Fruit fly (Drosophila melanogaster) whole organism, wandering third instar larva: ENCODE measurements around the gene CG34325.

Experiments used
- CG32264 ChIP-seq: fragments of 200-800 bp; sonication (Bioruptor generic); optimal IDR thresholded peaks from 2 replicates; lab custom pipeline; 2016; ENCODE audit warnings: missing biosample characterization, missing genetic modification characterization
- CG9705 ChIP-seq: fragments of 200-800 bp; sonication (Bioruptor generic); optimal IDR thresholded peaks from 2 replicates; lab custom pipeline; 2018; ENCODE audit warnings: missing biosample characterization, mild to moderate bottlenecking, missing genetic modification characterization
- CrebA ChIP-seq: fragments of 200-800 bp; sonication (Bioruptor generic); optimal IDR thresholded peaks from 2 replicates; lab custom pipeline; 2016; ENCODE audit warnings: missing biosample characterization, mild to moderate bottlenecking, missing genetic modification characterization, borderline replicate concordance
- Dfd ChIP-seq: fragments of >200 bp; optimal IDR thresholded peaks from 2 replicates; lab custom pipeline; 2017; ENCODE audit warnings: missing biosample characterization, missing genetic modification characterization
- Dif ChIP-seq: fragments of 200-275, 200-300 bp; sonication (Bioruptor generic); optimal IDR thresholded peaks from 2 replicates; lab custom pipeline; 2018; ENCODE audit warnings: missing biosample characterization, missing genetic modification characterization; ENCODE audit not compliant: partially characterized antibody
- GATAd ChIP-seq: sonication (Bioruptor generic); optimal IDR thresholded peaks from 2 replicates; lab custom pipeline; 2016; ENCODE audit warnings: missing biosample characterization, missing genetic modification characterization
- Hnf4 ChIP-seq: fragments of 200-800 bp; sonication (Bioruptor generic); optimal IDR thresholded peaks from 2 replicates; lab custom pipeline; 2016; ENCODE audit warnings: missing biosample characterization, mild to moderate bottlenecking, missing genetic modification characterization
- Hr78 ChIP-seq: fragments of >200 bp; optimal IDR thresholded peaks from 2 replicates; lab custom pipeline; 2017; ENCODE audit warnings: missing biosample characterization, missing genetic modification characterization
- Jra ChIP-seq: sonication (Bioruptor generic); optimal IDR thresholded peaks from 2 replicates; lab custom pipeline; 2016; ENCODE audit warnings: missing biosample characterization, missing genetic modification characterization
- Myc ChIP-seq: fragments of >200 bp; optimal IDR thresholded peaks from 2 replicates; lab custom pipeline; 2017
- N ChIP-seq: fragments of >200 bp; optimal IDR thresholded peaks from 2 replicates; lab custom pipeline; 2018; ENCODE audit warnings: missing biosample characterization, missing external identifiers, missing genetic modification characterization
- OdsH ChIP-seq: fragments of 200-800 bp; sonication (Bioruptor generic); optimal IDR thresholded peaks from 2 replicates; lab custom pipeline; 2016; ENCODE audit warnings: missing biosample characterization, mild to moderate bottlenecking, missing genetic modification characterization
- Rel ChIP-seq, 2 experiments: fragments of 200-800 bp; sonication (Bioruptor generic) in 1 of 2; optimal IDR thresholded peaks; 2 replicates in 1 of 2; 3 replicates in 1 of 2; lab custom pipeline; 2016 to 2019; ENCODE audit warnings: mild to moderate bottlenecking in 2 of 2, missing biosample characterization in 2 of 2, missing genetic modification characterization in 2 of 2, moderate library complexity in 1 of 2
- Sp1 ChIP-seq: fragments of 200-800 bp; sonication (Bioruptor generic); optimal IDR thresholded peaks from 3 replicates; lab custom pipeline; 2019; ENCODE audit warnings: missing biosample characterization, mild to moderate bottlenecking, missing genetic modification characterization, moderate library complexity
- Vsx2 ChIP-seq: fragments of 200-300, 225-300 bp; sonication (Bioruptor generic); optimal IDR thresholded peaks from 2 replicates; lab custom pipeline; 2018; ENCODE audit warnings: missing biosample characterization, missing genetic modification characterization; ENCODE audit not compliant: partially characterized antibody
- br ChIP-seq: fragments of 200-800 bp; sonication (Bioruptor generic); optimal IDR thresholded peaks from 2 replicates; lab custom pipeline; 2016; ENCODE audit warnings: missing biosample characterization, missing genetic modification characterization
- brk ChIP-seq: fragments of 200-800 bp; sonication (Bioruptor generic); optimal IDR thresholded peaks from 2 replicates; lab custom pipeline; 2016; ENCODE audit warnings: missing biosample characterization, mild to moderate bottlenecking, missing genetic modification characterization
- dl ChIP-seq, 2 experiments: fragments of 175-275, 200-275 bp in 1 of 2; fragments of 200-275 bp in 1 of 2; sonication (Bioruptor generic); optimal IDR thresholded peaks; lab custom pipeline; 2018; ENCODE audit warnings: mild to moderate bottlenecking in 2 of 2, missing biosample characterization in 2 of 2, missing genetic modification characterization in 2 of 2, moderate library complexity in 2 of 2; ENCODE audit not compliant: partially characterized antibody in 2 of 2, insufficient read depth in 1 of 2
- dmrt93B ChIP-seq: fragments of 200-800 bp; sonication (Bioruptor generic); optimal IDR thresholded peaks from 2 replicates; lab custom pipeline; 2018; ENCODE audit warnings: missing biosample characterization, mild to moderate bottlenecking, missing genetic modification characterization
- ey ChIP-seq: fragments of 200-800 bp; sonication (Bioruptor generic); optimal IDR thresholded peaks from 2 replicates; lab custom pipeline; 2016; ENCODE audit warnings: missing biosample characterization, missing genetic modification characterization
- foxo ChIP-seq, 2 experiments: fragments of 200-800 bp; sonication (Bioruptor generic); optimal IDR thresholded peaks; 2 replicates in 1 of 2; 3 replicates in 1 of 2; lab custom pipeline; 2016 to 2017; ENCODE audit warnings: missing biosample characterization in 2 of 2, missing genetic modification characterization in 2 of 2
- fru ChIP-seq: fragments of 200-800 bp; sonication (Bioruptor generic); optimal IDR thresholded peaks from 3 replicates; lab custom pipeline; 2016; ENCODE audit warnings: missing biosample characterization, mild to moderate bottlenecking, missing genetic modification characterization
- h ChIP-seq: fragments of 200-800 bp; sonication (Bioruptor generic); optimal IDR thresholded peaks from 3 replicates; lab custom pipeline; 2016; ENCODE audit warnings: missing biosample characterization, mild to moderate bottlenecking, missing genetic modification characterization
- jim ChIP-seq: fragments of 175-275, 200-325 bp; sonication (Bioruptor generic); optimal IDR thresholded peaks from 2 replicates; lab custom pipeline; 2016; ENCODE audit warnings: missing biosample characterization, mild to moderate bottlenecking, missing genetic modification characterization
- lola ChIP-seq: fragments of >200 bp; optimal IDR thresholded peaks from 2 replicates; lab custom pipeline; 2017; ENCODE audit warnings: missing biosample characterization, missing genetic modification characterization
- pan ChIP-seq: fragments of >200 bp; optimal IDR thresholded peaks from 2 replicates; lab custom pipeline; 2017
- psq ChIP-seq: fragments of 200-800 bp; sonication (Bioruptor generic); optimal IDR thresholded peaks from 3 replicates; lab custom pipeline; 2017; ENCODE audit warnings: missing biosample characterization, mild to moderate bottlenecking, missing genetic modification characterization, moderate library complexity
- rgr ChIP-seq: fragments of 200-800 bp; sonication (Bioruptor generic); optimal IDR thresholded peaks from 3 replicates; lab custom pipeline; 2016; ENCODE audit warnings: missing biosample characterization, mild to moderate bottlenecking, missing genetic modification characterization
- sv ChIP-seq: fragments of 200-800 bp; sonication (Bioruptor generic); optimal IDR thresholded peaks from 3 replicates; lab custom pipeline; 2016; ENCODE audit warnings: missing biosample characterization, missing genetic modification characterization
- tai ChIP-seq: sonication (Bioruptor generic); optimal IDR thresholded peaks from 2 replicates; lab custom pipeline; 2016; ENCODE audit warnings: missing biosample characterization, missing genetic modification characterization
- usp ChIP-seq: fragments of >200 bp; optimal IDR thresholded peaks from 2 replicates; lab custom pipeline; 2017; ENCODE audit warnings: missing biosample characterization, missing genetic modification characterization
- woc ChIP-seq: sonication (Bioruptor generic); optimal IDR thresholded peaks from 2 replicates; lab custom pipeline; 2016; ENCODE audit warnings: missing biosample characterization, mild to moderate bottlenecking, missing genetic modification characterization

Gene CG34325

DNA sequence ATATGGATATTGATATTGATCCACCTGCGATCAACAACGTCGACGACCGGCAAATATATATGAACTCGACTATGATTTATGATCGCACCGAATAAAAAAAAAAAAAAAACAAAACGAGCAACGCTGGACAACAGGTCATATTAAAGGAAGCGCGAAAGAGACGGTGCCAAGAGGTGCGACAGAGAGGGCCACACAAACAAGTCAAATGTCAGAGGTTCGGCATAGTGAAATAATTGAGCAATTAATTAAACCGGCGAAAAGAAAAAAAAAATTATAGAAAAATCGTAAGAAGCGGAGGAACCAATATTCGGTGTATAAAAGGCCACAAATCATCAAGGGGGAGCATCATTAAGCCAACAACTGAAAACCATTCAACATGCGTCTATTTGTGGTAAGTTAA lies 21.3 kb upstream of the CG34325 start, which contains the start of gene Twdlalpha:
Gene Twdlalpha, plus strand, starts transcription at position 301 of the 400 bp plus-strand sequence.
- TF ChIP-seq jim (GFP tag; lab: Kevin White, UChicago) (no peak), lola (no peak), ey (GFP tag; lab: Kevin White, UChicago) (no peak), dmrt93B (GFP tag; lab: Kevin White, UChicago) (no peak), CrebA (GFP tag; lab: Kevin White, UChicago) (no peak)

DNA sequence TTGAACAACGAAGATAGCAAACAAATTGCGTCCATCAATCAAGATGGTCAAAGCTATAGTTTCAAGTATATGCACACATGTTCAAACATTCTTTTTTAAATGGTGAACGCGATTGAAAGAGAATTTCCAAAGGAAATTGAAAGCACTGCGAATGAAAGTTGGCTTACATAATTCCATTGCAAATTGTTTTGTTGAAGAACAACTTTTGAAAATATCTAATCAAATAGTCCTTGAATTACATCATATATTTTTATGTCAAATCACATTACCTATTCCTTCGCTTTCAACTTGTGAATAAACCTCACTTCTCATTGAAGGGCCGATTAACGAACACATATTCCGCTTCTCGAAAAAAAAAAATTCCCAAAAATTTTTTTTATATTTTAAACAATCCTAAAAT lies 19.4 kb upstream of the CG34325 start, which contains the start of gene CG32568:
Gene CG32568, plus strand, starts transcription at position 301 of the 400 bp plus-strand sequence.
- TF ChIP-seq Vsx2 (GFP tag; lab: Kevin White, UChicago): no peak
- TF ChIP-seq lola: no peak
- TF ChIP-seq jim (GFP tag; lab: Kevin White, UChicago): no peak
- TF ChIP-seq br: no peak
- no peak for TF ChIP-seq dmrt93B (GFP tag; lab: Kevin White, UChicago)
- TF ChIP-seq fru: no peak
- no peak for TF ChIP-seq brk (GFP tag; lab: Kevin White, UChicago)
- TF ChIP-seq usp: no peak
- TF ChIP-seq sv (GFP tag; lab: Kevin White, UChicago): no peak
- TF ChIP-seq N: no peak
- TF ChIP-seq Hr78 (GFP tag; lab: Kevin White, UChicago): no peak
- TF ChIP-seq pan (lab: Kevin White, UChicago): no peak
- TF ChIP-seq Jra (GFP tag; lab: Kevin White, UChicago): no peak
- no peak for TF ChIP-seq tai (GFP tag; lab: Kevin White, UChicago)
- no peak for TF ChIP-seq foxo (GFP tag; optimal IDR thresholded peaks at IDR 0.05; lab: Kevin White, UChicago)
- TF ChIP-seq, all 38 proteins: peak for 0

DNA sequence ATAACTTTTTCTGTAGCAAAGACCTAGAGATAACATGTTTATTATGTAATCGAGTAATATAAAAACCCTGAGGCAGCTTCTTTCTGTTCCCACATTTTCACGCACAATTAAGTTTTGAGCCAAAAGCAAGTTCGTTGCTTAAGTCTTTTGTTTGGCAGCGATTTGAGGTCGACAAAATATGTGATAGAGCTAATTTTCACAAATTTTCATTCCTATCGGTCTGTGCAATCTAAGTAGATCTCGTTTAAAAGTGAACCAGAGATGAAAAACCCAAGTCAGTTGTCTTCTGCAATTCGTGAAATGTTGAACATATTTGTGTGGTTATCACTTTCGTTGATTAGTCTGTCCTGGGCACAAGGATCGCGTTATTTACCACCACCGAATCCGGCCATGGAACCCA lies 16.7 kb upstream of the CG34325 start, which contains the start of gene TwdlZ:
Gene TwdlZ, plus strand, starts transcription at position 301 of the 400 bp plus-strand sequence.
- TF ChIP-seq rgr (GFP tag; lab: Kevin White, UChicago): no peak
- TF ChIP-seq lola: no peak
- TF ChIP-seq ey (GFP tag; lab: Kevin White, UChicago): no peak
- no peak for TF ChIP-seq sv (GFP tag; lab: Kevin White, UChicago)
- TF ChIP-seq Dfd: no peak
- no peak for TF ChIP-seq woc
- no peak for TF ChIP-seq foxo (GFP tag; optimal IDR thresholded peaks at IDR 0.05; lab: Kevin White, UChicago)
- no peak for TF ChIP-seq jim (GFP tag; lab: Kevin White, UChicago)
- TF ChIP-seq CG9705 (GFP tag; lab: Kevin White, UChicago): no peak

DNA sequence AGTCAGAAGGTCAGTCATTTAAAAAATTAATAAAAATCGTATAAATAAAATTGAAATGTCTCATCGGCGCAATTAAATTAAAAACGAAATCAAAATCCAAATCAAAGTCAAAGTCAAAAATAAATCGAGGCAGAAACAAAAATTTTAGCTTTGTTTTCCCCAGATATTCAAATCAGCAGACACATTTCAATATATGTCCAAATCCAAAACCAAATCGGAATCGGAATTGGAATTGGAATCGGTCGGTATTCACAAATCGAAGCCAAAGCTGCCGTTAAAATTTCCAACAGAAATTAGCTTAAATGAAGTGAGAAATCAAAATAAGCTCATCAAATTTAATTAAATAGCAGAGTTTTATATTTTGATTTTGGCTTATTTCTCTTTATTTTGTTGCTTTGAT lies 15.0 kb upstream of the CG34325 start:
- TF ChIP-seq N (no peak), jim (GFP tag; lab: Kevin White, UChicago) (no peak), brk (GFP tag; lab: Kevin White, UChicago) (no peak), Myc (lab: Kevin White, UChicago) (no peak), OdsH (no peak), tai (GFP tag; lab: Kevin White, UChicago) (no peak), CG32264 (GFP tag; lab: Kevin White, UChicago) (no peak), ey (GFP tag; lab: Kevin White, UChicago) (no peak), foxo (GFP tag; optimal IDR thresholded peaks at IDR 0.05; lab: Kevin White, UChicago) (no peak), psq (no peak)

DNA sequence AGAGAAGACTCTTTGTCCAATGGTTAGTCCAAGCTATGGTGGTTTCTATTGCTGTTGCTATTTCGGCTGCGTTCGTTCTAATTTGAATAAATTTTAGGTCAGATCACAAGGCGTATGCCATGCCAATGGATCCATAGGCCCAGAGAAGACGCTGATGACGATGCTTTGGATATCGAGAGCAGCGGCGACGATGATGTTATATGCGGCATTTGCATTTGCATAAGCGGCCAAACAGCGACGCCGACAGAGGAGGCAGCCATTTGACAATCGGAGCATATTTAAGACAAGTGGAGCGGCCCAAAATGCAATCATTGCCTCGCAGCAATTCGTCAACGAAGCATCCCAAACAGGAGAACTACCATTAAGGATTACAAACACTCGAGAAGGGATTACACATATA lies 13.4 kb upstream of the CG34325 start, which contains the start of gene TwdlY:
Gene TwdlY, plus strand, starts transcription at position 301 of the 400 bp plus-strand sequence.
- TF ChIP-seq dmrt93B (GFP tag; lab: Kevin White, UChicago) (no peak), Hr78 (GFP tag; lab: Kevin White, UChicago) (no peak), psq (no peak), Dif (GFP tag; lab: Kevin White, UChicago) (no peak), N (no peak), Vsx2 (GFP tag; lab: Kevin White, UChicago) (no peak)

DNA sequence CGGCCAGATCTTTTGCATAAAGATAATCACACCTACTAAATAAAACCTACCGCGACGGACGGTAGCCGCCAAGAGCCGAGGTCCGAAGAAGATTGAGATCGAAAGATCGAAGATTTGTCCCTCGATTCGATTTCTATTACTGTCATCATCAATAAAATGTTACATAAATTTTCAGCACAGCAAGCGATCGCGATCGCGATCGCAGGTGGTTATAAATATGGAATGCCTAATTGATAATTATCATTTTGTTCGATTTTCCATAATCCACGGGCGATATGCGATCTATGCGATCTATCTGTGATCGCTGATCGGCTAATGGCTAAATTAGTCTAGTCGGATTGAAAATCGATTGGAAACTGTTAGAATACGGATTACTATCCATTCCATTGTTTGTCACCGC lies 12.0 kb upstream of the CG34325 start:
- TF ChIP-seq jim (GFP tag; lab: Kevin White, UChicago) (no peak), rgr (GFP tag; lab: Kevin White, UChicago) (no peak), Dfd (no peak), foxo (GFP tag; optimal IDR thresholded peaks at IDR 0.05; lab: Kevin White, UChicago) (no peak), dl (GFP tag; optimal IDR thresholded peaks at IDR 0.05; lab: Kevin White, UChicago; ENCODE audit: insufficient read depth in 1 of 2, partially characterized antibody in 2 of 2) (no peak), Sp1 (no peak), usp (no peak), woc (no peak), tai (GFP tag; lab: Kevin White, UChicago) (no peak), psq (no peak), Rel (GFP tag; optimal IDR thresholded peaks at IDR 0.05; lab: Kevin White, UChicago) (no peak), Rel (tag; optimal IDR thresholded peaks at IDR 0.05; lab: Kevin White, UChicago) (no peak), CrebA (GFP tag; lab: Kevin White, UChicago) (no peak), Hnf4 (GFP tag; lab: Kevin White, UChicago) (no peak), br (no peak), sv (GFP tag; lab: Kevin White, UChicago) (no peak), GATAd (no peak), h (no peak), OdsH (no peak)
